Worm (Caenorhabditis elegans): Measurements from ENCODE around the gene C09B8.4.
A peak's percentile ranks its signal among the peaks of the same experiment; 100 is the strongest.

The C09B8.4 gene

ce11 chrX:5983267-5983666 is 36.5 kb downstream of the C09B8.4 start:
- TF ChIP-seq unc-120 (tag; optimal IDR thresholded peaks at IDR 0.05; ENCODE audit: poor library complexity, severe bottlenecking), result no peak
- TF ChIP-seq M03D4.4 (tag; optimal IDR thresholded peaks at IDR 0.05), result no peak
- no peak for TF ChIP-seq ceh-83 (GFP tag; optimal IDR thresholded peaks at IDR 0.05)
- no peak for TF ChIP-seq flh-1 (GFP tag; optimal IDR thresholded peaks at IDR 0.05)
- peak; percentile 90 for TF ChIP-seq ces-1 (GFP tag; optimal IDR thresholded peaks at IDR 0.05)
- no peak for TF ChIP-seq nhr-76 (tag; optimal IDR thresholded peaks at IDR 0.05)

ce11 chrX:5982799-5983198 is 36.9 kb downstream of the C09B8.4 start:
- TF ChIP-seq unc-62 (GFP tag; optimal IDR thresholded peaks at IDR 0.05), result no peak
- no peak for TF ChIP-seq lin-13 (tag; optimal IDR thresholded peaks at IDR 0.05)
- no peak for TF ChIP-seq blmp-1 (tag; optimal IDR thresholded peaks at IDR 0.05)
- no peak for TF ChIP-seq elt-3 (tag; optimal IDR thresholded peaks at IDR 0.05)
- TF ChIP-seq mls-2 (tag; optimal IDR thresholded peaks at IDR 0.05), result no peak

DNA sequence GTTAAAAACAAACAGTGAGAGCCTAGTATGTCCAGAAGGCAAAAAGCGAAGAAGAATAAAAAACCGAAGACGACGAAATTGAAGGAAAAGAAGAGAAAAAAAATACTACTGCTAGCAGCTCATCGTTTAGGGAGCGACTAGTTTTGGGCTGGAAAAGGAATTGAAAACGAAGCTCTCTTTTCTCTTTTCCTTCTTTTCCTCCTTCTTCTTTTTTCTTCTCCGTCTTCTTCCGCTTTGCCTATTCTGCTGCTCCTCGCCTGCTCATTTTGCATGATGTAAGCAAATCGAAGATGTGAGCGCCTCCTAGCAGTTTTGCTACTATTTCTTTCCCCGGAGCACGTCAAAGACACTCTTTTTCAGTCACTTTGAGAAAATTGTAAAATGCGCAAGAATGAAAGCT is 38.0 kb downstream of the C09B8.4 start:
- TF ChIP-seq ham-2 (GFP tag; optimal IDR thresholded peaks at IDR 0.05), result no peak
- no peak for TF ChIP-seq ceh-39 (tag; optimal IDR thresholded peaks at IDR 0.05)
- no peak for TF ChIP-seq nhr-12 (tag; optimal IDR thresholded peaks at IDR 0.05)
- no peak for TF ChIP-seq lin-13 (tag; optimal IDR thresholded peaks at IDR 0.05)
- no peak for TF ChIP-seq nhr-2 (tag; optimal IDR thresholded peaks at IDR 0.05)
- TF ChIP-seq ces-1 (GFP tag; optimal IDR thresholded peaks at IDR 0.05), result peak; percentile 37
- TF ChIP-seq snpc-4 (tag; optimal IDR thresholded peaks at IDR 0.05), result no peak
- TF ChIP-seq ceh-43 (GFP tag; optimal IDR thresholded peaks at IDR 0.05), result no peak
- TF ChIP-seq nhr-28 (tag; optimal IDR thresholded peaks at IDR 0.05), result no peak
- no peak for TF ChIP-seq flh-1 (GFP tag; optimal IDR thresholded peaks at IDR 0.05)
- TF ChIP-seq mep-1 (tag; optimal IDR thresholded peaks at IDR 0.05), result peak; percentile 40
- TF ChIP-seq unc-62 (GFP tag; optimal IDR thresholded peaks at IDR 0.05), result no peak

DNA sequence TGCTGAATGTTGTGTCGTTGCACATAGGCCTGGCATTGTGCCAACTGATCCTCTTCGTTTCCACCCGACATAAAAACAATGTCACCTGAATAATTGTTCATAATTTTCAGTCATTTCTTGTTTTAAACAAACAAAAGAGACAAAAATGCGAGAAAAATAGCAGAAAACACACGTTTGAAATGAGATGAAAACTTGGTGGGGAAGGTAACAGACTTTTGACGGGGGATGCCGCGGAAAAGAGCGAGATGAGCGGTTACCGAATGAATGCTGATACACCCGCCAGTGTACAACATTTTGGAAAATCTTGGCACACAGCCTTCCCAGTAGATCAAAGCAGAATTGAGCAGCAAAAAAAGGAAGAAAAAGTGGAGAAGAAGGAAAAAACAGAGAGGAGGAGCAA is 42.0 kb downstream of the C09B8.4 start, which contains the start of gene kin-2:
Gene kin-2 (minus strand): TSS at position 101 of the 400 bp plus-strand sequence.
- no peak for TF ChIP-seq nhr-12 (tag; optimal IDR thresholded peaks at IDR 0.05)
- TF ChIP-seq mep-1 (tag; optimal IDR thresholded peaks at IDR 0.05), result no peak
- no peak for TF ChIP-seq mab-5 (tag; optimal IDR thresholded peaks at IDR 0.05)
- TF ChIP-seq drap-1 (GFP tag; optimal IDR thresholded peaks at IDR 0.05), result no peak
- TF ChIP-seq nhr-237 (tag; optimal IDR thresholded peaks at IDR 0.05), result no peak
- TF ChIP-seq unc-39 (tag; optimal IDR thresholded peaks at IDR 0.05), result no peak

ce11 chrX:5976206-5976960 is 43.4 kb downstream of the C09B8.4 start:
- TF ChIP-seq unc-62 (GFP tag; optimal IDR thresholded peaks at IDR 0.05), result peak; percentile 5
- TF ChIP-seq nhr-12 (tag; optimal IDR thresholded peaks at IDR 0.05), result no peak
- no peak for TF ChIP-seq nhr-237 (tag; optimal IDR thresholded peaks at IDR 0.05)
- peak; percentile 67 for TF ChIP-seq ces-1 (GFP tag; optimal IDR thresholded peaks at IDR 0.05)
- TF ChIP-seq unc-120 (tag; optimal IDR thresholded peaks at IDR 0.05; ENCODE audit: poor library complexity, severe bottlenecking), result peak; percentile 83

ce11 chrX:5975726-5976125 is 44.0 kb downstream of the C09B8.4 start:
- no peak for TF ChIP-seq ceh-83 (GFP tag; optimal IDR thresholded peaks at IDR 0.05)
- TF ChIP-seq unc-39 (tag; optimal IDR thresholded peaks at IDR 0.05), result no peak
- no peak for TF ChIP-seq drap-1 (GFP tag; optimal IDR thresholded peaks at IDR 0.05)
- TF ChIP-seq nhr-12 (tag; optimal IDR thresholded peaks at IDR 0.05), result no peak
- no peak for TF ChIP-seq unc-62 (GFP tag; optimal IDR thresholded peaks at IDR 0.05)
- TF ChIP-seq sptf-1 (tag; optimal IDR thresholded peaks at IDR 0.05), result no peak
- TF ChIP-seq nhr-2 (tag; optimal IDR thresholded peaks at IDR 0.05), result no peak
- TF ChIP-seq nhr-28 (tag; optimal IDR thresholded peaks at IDR 0.05), result no peak
- no peak for TF ChIP-seq ces-1 (GFP tag; optimal IDR thresholded peaks at IDR 0.05)
- TF ChIP-seq ham-2 (GFP tag; optimal IDR thresholded peaks at IDR 0.05), result no peak
- no peak for TF ChIP-seq mep-1 (tag; optimal IDR thresholded peaks at IDR 0.05)
- TF ChIP-seq bed-3 (GFP tag; optimal IDR thresholded peaks at IDR 0.05), result no peak
- no peak for TF ChIP-seq lin-13 (tag; optimal IDR thresholded peaks at IDR 0.05)
- no peak for TF ChIP-seq pha-4 (tag; optimal IDR thresholded peaks at IDR 0.05)
- TF ChIP-seq cnd-1 (tag; optimal IDR thresholded peaks at IDR 0.05), result no peak
- no peak for TF ChIP-seq lsy-2 (tag; optimal IDR thresholded peaks at IDR 0.05)

Data from whole organism, mixed stage, embryonic.